Worm (Caenorhabditis elegans): ENCODE results near the gene R160.14.

DNA sequence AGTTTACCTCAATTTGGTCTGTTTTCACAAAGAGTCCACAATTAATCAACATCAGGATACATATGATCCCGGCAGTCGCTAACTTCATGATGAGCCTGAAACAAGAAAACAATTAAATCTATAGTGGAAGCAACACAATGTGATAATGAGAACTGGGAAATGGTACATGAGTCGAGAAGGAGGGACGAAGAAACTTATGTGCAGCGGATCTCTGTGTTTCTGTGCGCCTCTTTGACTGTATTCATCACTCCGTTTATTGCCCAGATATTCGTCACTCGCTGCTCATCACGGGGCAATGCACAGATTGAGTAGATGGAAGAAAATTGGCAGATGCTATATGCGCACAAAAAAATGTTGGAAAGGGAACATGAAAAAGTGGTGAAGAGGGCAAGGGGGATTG, 5.7 kb downstream of the R160.14 start, which contains the start of gene R160.3:
- TF ChIP-seq rnt-1 (tag; optimal IDR thresholded peaks at IDR 0.05) (no peak), zag-1 (tag; optimal IDR thresholded peaks at IDR 0.05) (no peak)
